Worm (Caenorhabditis elegans) whole organism, early embryonic: ENCODE results near the gene ram-5.

ENCODE experiments used
- B0310.2 ChIP-seq: sonication (generic microtip); optimal IDR thresholded peaks from 2 replicates; lab custom pipeline; 2016; ENCODE audit warnings: mild to moderate bottlenecking, missing genetic modification characterization, missing compliant biosample characterization
- F13C5.2 ChIP-seq: sonication (generic microtip); optimal IDR thresholded peaks from 2 replicates; lab custom pipeline; 2017; ENCODE audit warnings: mild to moderate bottlenecking, missing genetic modification characterization, inconsistent platforms, missing compliant biosample characterization
- aly-1 ChIP-seq: sonication (generic microtip); optimal IDR thresholded peaks from 2 replicates; lab custom pipeline; 2016; ENCODE audit warnings: missing genetic modification characterization, missing compliant biosample characterization
- ama-1 ChIP-seq: fragments of 150-350 bp; optimal IDR thresholded peaks from 2 replicates; lab custom pipeline; 2014
- ceh-13 ChIP-seq: fragments of 200-800 bp; sonication (Bioruptor generic); optimal IDR thresholded peaks from 2 replicates; lab custom pipeline; 2018; ENCODE audit warnings: mild to moderate bottlenecking, missing genetic modification characterization, missing compliant biosample characterization
- ceh-36 ChIP-seq: sonication (generic microtip); optimal IDR thresholded peaks from 2 replicates; lab custom pipeline; 2016; ENCODE audit warnings: missing genetic modification characterization, inconsistent platforms, missing compliant biosample characterization
- ets-7 ChIP-seq: sonication (generic microtip); optimal IDR thresholded peaks from 2 replicates; lab custom pipeline; 2016; ENCODE audit warnings: missing genotype, missing genetic modification characterization, missing compliant biosample characterization
- flt-1 ChIP-seq: fragments of 200-800 bp; sonication (Bioruptor generic); IDR thresholded peaks from 2 replicates; pipeline ENCODE4 v1.3.6; 2022; ENCODE audit warnings: missing genetic modification characterization, missing compliant biosample characterization
- hmbx-1 ChIP-seq: sonication (generic microtip); optimal IDR thresholded peaks from 2 replicates; lab custom pipeline; 2016; ENCODE audit warnings: mild to moderate bottlenecking, missing genetic modification characterization, missing compliant biosample characterization
- hmg-4 ChIP-seq: fragments of 200-800 bp; sonication (Bioruptor generic); optimal IDR thresholded peaks from 2 replicates; lab custom pipeline; 2018; ENCODE audit warnings: mild to moderate bottlenecking, missing genetic modification characterization, missing compliant biosample characterization
- hnd-1 ChIP-seq: sonication (generic microtip); optimal IDR thresholded peaks from 2 replicates; lab custom pipeline; 2016; ENCODE audit warnings: missing genetic modification characterization, missing compliant biosample characterization
- pes-1 ChIP-seq: fragments of 200-800 bp; sonication (Bioruptor generic); IDR thresholded peaks from 2 replicates; pipeline ENCODE4 v1.3.6; 2022; ENCODE audit warnings: missing genetic modification reagents, missing genetic modification characterization, missing compliant biosample characterization
- scrt-1 ChIP-seq: fragments of 200-800 bp; sonication (Bioruptor generic); IDR thresholded peaks from 2 replicates; pipeline ENCODE4 v1.3.6; 2022; ENCODE audit warnings: missing genetic modification characterization, missing compliant biosample characterization
- sea-1 ChIP-seq: fragments of 200-800 bp; sonication (Bioruptor generic); conservative IDR thresholded peaks from 2 replicates; pipeline ENCODE4 v1.3.6; 2022; ENCODE audit warnings: missing genetic modification characterization, missing compliant biosample characterization
- tbx-11 ChIP-seq: fragments of 200-800 bp; sonication (Bioruptor generic); IDR thresholded peaks from 2 replicates; pipeline ENCODE4 v1.3.6; 2022; ENCODE audit warnings: missing genetic modification characterization, missing compliant biosample characterization
- tbx-37 ChIP-seq: fragments of 200-800 bp; sonication (Bioruptor generic); conservative IDR thresholded peaks from 2 replicates; pipeline ENCODE4 v1.3.6; 2022; ENCODE audit warnings: missing genetic modification reagents, missing genetic modification characterization, missing compliant biosample characterization
- tra-4 ChIP-seq: sonication (generic microtip); optimal IDR thresholded peaks from 2 replicates; lab custom pipeline; 2017; ENCODE audit warnings: missing genetic modification characterization, missing compliant biosample characterization

Gene ram-5

ce11 chrX:14561416-14561973 lies 11.5 kb downstream of the ram-5 start:
- peak; percentile 12 for TF ChIP-seq F13C5.2 (tag; lab: Kevin White, UChicago)
- no peak for TF ChIP-seq aly-1 (tag; lab: Kevin White, UChicago)

- TF ChIP-seq flt-1 (GFP tag; lab: Robert Waterston, UW) (no peak), ets-7 (tag; lab: Kevin White, UChicago) (no peak), ama-1 (no peak), hmg-4 (no peak), pes-1 (GFP tag; lab: Robert Waterston, UW) (no peak), sea-1 (GFP tag; lab: Robert Waterston, UW) (no peak), F13C5.2 (tag; lab: Kevin White, UChicago) (no peak), tbx-11 (GFP tag; lab: Robert Waterston, UW) (no peak), aly-1 (tag; lab: Kevin White, UChicago) (no peak)
Observed at ce11 chrX:14562286-14563086, 12.5 kb downstream of the ram-5 start.

- no peak for TF ChIP-seq hmbx-1 (tag; lab: Kevin White, UChicago)
- TF ChIP-seq tbx-37 (GFP tag; lab: Robert Waterston, UW) = no peak
Observed at ce11 chrX:14563818-14564217, 13.9 kb downstream of the ram-5 start.

- no peak for TF ChIP-seq scrt-1 (GFP tag; lab: Robert Waterston, UW)
- no peak for TF ChIP-seq ceh-13 (GFP tag; lab: Kevin White, UChicago)
- no peak for TF ChIP-seq hmbx-1 (tag; lab: Kevin White, UChicago)
Observed at ce11 chrX:14565245-14565644, 15.3 kb downstream of the ram-5 start.

- TF ChIP-seq B0310.2 (tag; lab: Kevin White, UChicago) (no peak), hmg-4 (no peak), scrt-1 (GFP tag; lab: Robert Waterston, UW) (no peak)
Observed at ce11 chrX:14566047-14566446, 16.1 kb downstream of the ram-5 start.

- TF ChIP-seq aly-1 (tag; lab: Kevin White, UChicago) = no peak
- no peak for TF ChIP-seq tbx-11 (GFP tag; lab: Robert Waterston, UW)
- no peak for TF ChIP-seq ceh-36 (tag; lab: Kevin White, UChicago)
- no peak for TF ChIP-seq F13C5.2 (tag; lab: Kevin White, UChicago)
- no peak for TF ChIP-seq ceh-13 (GFP tag; lab: Kevin White, UChicago)
- TF ChIP-seq sea-1 (GFP tag; lab: Robert Waterston, UW) = no peak
- no peak for TF ChIP-seq flt-1 (GFP tag; lab: Robert Waterston, UW)
- TF ChIP-seq tbx-37 (GFP tag; lab: Robert Waterston, UW) = no peak
- no peak for TF ChIP-seq ets-7 (tag; lab: Kevin White, UChicago)
- TF ChIP-seq ama-1 = no peak
- no peak for TF ChIP-seq hmg-4
- TF ChIP-seq hnd-1 (tag; lab: Kevin White, UChicago) = no peak
- TF ChIP-seq hmbx-1 (tag; lab: Kevin White, UChicago) = no peak
- no peak for TF ChIP-seq scrt-1 (GFP tag; lab: Robert Waterston, UW)
- no peak for TF ChIP-seq B0310.2 (tag; lab: Kevin White, UChicago)
- TF ChIP-seq pes-1 (GFP tag; lab: Robert Waterston, UW) = no peak
Observed at ce11 chrX:14568258-14568763, 18.4 kb downstream of the ram-5 start.

- TF ChIP-seq sea-1 (GFP tag; lab: Robert Waterston, UW) (no peak), tbx-37 (GFP tag; lab: Robert Waterston, UW) (no peak), aly-1 (tag; lab: Kevin White, UChicago) (no peak), F13C5.2 (tag; lab: Kevin White, UChicago) (no peak), ama-1 (no peak), pes-1 (GFP tag; lab: Robert Waterston, UW) (no peak)
Observed at ce11 chrX:14571277-14571676, 21.3 kb downstream of the ram-5 start.

ce11 chrX:14572419-14572818 lies 22.5 kb downstream of the ram-5 start, which contains the start of gene lron-1:
Gene lron-1, plus strand, starts transcription at chrX:14572719.
- no peak for TF ChIP-seq F13C5.2 (tag; lab: Kevin White, UChicago)
- no peak for TF ChIP-seq hmg-4
- TF ChIP-seq tbx-37 (GFP tag; lab: Robert Waterston, UW) = no peak
- no peak for TF ChIP-seq flt-1 (GFP tag; lab: Robert Waterston, UW)
- no peak for TF ChIP-seq ceh-13 (GFP tag; lab: Kevin White, UChicago)
- TF ChIP-seq sea-1 (GFP tag; lab: Robert Waterston, UW) = no peak
- no peak for TF ChIP-seq scrt-1 (GFP tag; lab: Robert Waterston, UW)
- no peak for TF ChIP-seq ceh-36 (tag; lab: Kevin White, UChicago)
- no peak for TF ChIP-seq tra-4 (tag; lab: Kevin White, UChicago)
- TF ChIP-seq B0310.2 (tag; lab: Kevin White, UChicago) = no peak
- no peak for TF ChIP-seq hmbx-1 (tag; lab: Kevin White, UChicago)
- TF ChIP-seq tbx-11 (GFP tag; lab: Robert Waterston, UW) = no peak
- no peak for TF ChIP-seq hnd-1 (tag; lab: Kevin White, UChicago)
- TF ChIP-seq ets-7 (tag; lab: Kevin White, UChicago) = no peak
- no peak for TF ChIP-seq aly-1 (tag; lab: Kevin White, UChicago)
